Fruit fly (Drosophila melanogaster) whole organism, embryonic: ENCODE data around the gene CG14062.

ENCODE experiments used
- Bteb2 ChIP-seq: fragments of 200-800 bp; sonication (Bioruptor generic); optimal IDR thresholded peaks from 2 replicates; lab custom pipeline; 2016; ENCODE audit warnings: missing biosample characterization, missing genetic modification characterization
- CG10209 ChIP-seq: fragments of 200-800 bp; sonication (Bioruptor generic); optimal IDR thresholded peaks from 3 replicates; lab custom pipeline; 2017; ENCODE audit warnings: missing biosample characterization, mild to moderate bottlenecking, missing genetic modification characterization, missing genetic modification reagents
- CG10267 ChIP-seq: fragments of 200-800 bp; sonication (Bioruptor generic); optimal IDR thresholded peaks from 2 replicates; lab custom pipeline; 2018; ENCODE audit warnings: missing biosample characterization, mild to moderate bottlenecking, missing genetic modification characterization, moderate library complexity
- CG10543 ChIP-seq: fragments of 200-800 bp; sonication (Bioruptor generic); optimal IDR thresholded peaks from 3 replicates; lab custom pipeline; 2017; ENCODE audit warnings: missing biosample characterization, mild to moderate bottlenecking, missing genetic modification characterization, moderate library complexity
- CG11504 ChIP-seq: fragments of 200-800 bp; sonication (Bioruptor generic); optimal IDR thresholded peaks from 3 replicates; lab custom pipeline; 2019; ENCODE audit warnings: missing biosample characterization, mild to moderate bottlenecking, missing genetic modification characterization, moderate library complexity
- CG12769 ChIP-seq: fragments of 200-800 bp; sonication (Bioruptor generic); optimal IDR thresholded peaks from 2 replicates; lab custom pipeline; 2019; ENCODE audit warnings: missing biosample characterization, mild to moderate bottlenecking, missing genetic modification characterization, moderate library complexity
- CG13894 ChIP-seq: fragments of 200-800 bp; sonication (Bioruptor generic); optimal IDR thresholded peaks from 3 replicates; lab custom pipeline; 2018; ENCODE audit warnings: missing biosample characterization, mild to moderate bottlenecking, missing genetic modification characterization, moderate library complexity
- CG15011 ChIP-seq: fragments of 200-800 bp; sonication (Bioruptor generic); optimal IDR thresholded peaks from 3 replicates; lab custom pipeline; 2018; ENCODE audit warnings: missing biosample characterization, mild to moderate bottlenecking, missing genetic modification characterization
- CG17802 ChIP-seq: fragments of 200-800 bp; sonication (Bioruptor generic); optimal IDR thresholded peaks from 2 replicates; lab custom pipeline; 2018; ENCODE audit warnings: missing biosample characterization, mild to moderate bottlenecking, missing genetic modification characterization, moderate library complexity
- CG17829 ChIP-seq: fragments of 200-800 bp; optimal IDR thresholded peaks from 2 replicates; lab custom pipeline; 2019; ENCODE audit warnings: missing biosample characterization, mild to moderate bottlenecking, missing genetic modification characterization, moderate library complexity
- CG18262 ChIP-seq: fragments of 200-800 bp; optimal IDR thresholded peaks from 3 replicates; lab custom pipeline; 2019; ENCODE audit warnings: missing biosample characterization, mild to moderate bottlenecking, missing genetic modification characterization, moderate library complexity
- CG1832 ChIP-seq: fragments of 200-800 bp; sonication (Bioruptor generic); optimal IDR thresholded peaks from 2 replicates; lab custom pipeline; 2017; ENCODE audit warnings: missing biosample characterization, mild to moderate bottlenecking, missing genetic modification characterization, inconsistent platforms
- CG2116 ChIP-seq: fragments of 200-800 bp; sonication (Bioruptor generic); optimal IDR thresholded peaks from 3 replicates; lab custom pipeline; 2018; ENCODE audit warnings: missing biosample characterization, mild to moderate bottlenecking, missing genetic modification characterization
- CG3838 ChIP-seq: fragments of 200-800 bp; sonication (Bioruptor generic); optimal IDR thresholded peaks from 3 replicates; lab custom pipeline; 2016; ENCODE audit warnings: missing biosample characterization, missing genetic modification characterization
- CG5245 ChIP-seq: fragments of 200-800 bp; sonication (Bioruptor generic); optimal IDR thresholded peaks from 3 replicates; lab custom pipeline; 2016; ENCODE audit warnings: missing biosample characterization, missing genetic modification characterization
- CG6175 ChIP-seq: fragments of 200-800 bp; sonication (Bioruptor generic); IDR thresholded peaks from 3 replicates; pipeline ENCODE4 v1.3.6; 2022; ENCODE audit warnings: missing biosample characterization, missing genetic modification characterization
- CG6254 ChIP-seq: fragments of 200-800 bp; sonication (Bioruptor generic); optimal IDR thresholded peaks from 3 replicates; lab custom pipeline; 2017; ENCODE audit warnings: mild to moderate bottlenecking, missing biosample characterization, missing genetic modification reagents, missing genetic modification characterization
- CG6272 ChIP-seq: fragments of 200-800 bp; sonication (Bioruptor generic); IDR thresholded peaks from 2 replicates; pipeline ENCODE4 v1.3.6; 2022; ENCODE audit warnings: missing biosample characterization, missing genetic modification characterization
- CG6791 ChIP-seq: fragments of 200-800 bp; sonication (Bioruptor generic); IDR thresholded peaks from 3 replicates; pipeline ENCODE4 v1.3.6; 2022; ENCODE audit warnings: missing biosample characterization, missing genetic modification characterization; ENCODE audit not compliant: partially characterized antibody
- CG7372 ChIP-seq: fragments of 200-800 bp; sonication (Bioruptor generic); IDR thresholded peaks from 2 replicates; pipeline ENCODE4 v1.3.6; 2022; ENCODE audit warnings: missing biosample characterization, missing genetic modification characterization
- CG7987 ChIP-seq: fragments of 200-800 bp; sonication (Bioruptor generic); optimal IDR thresholded peaks from 2 replicates; lab custom pipeline; 2018; ENCODE audit warnings: missing biosample characterization, mild to moderate bottlenecking, missing genetic modification characterization, moderate library complexity
- CrebB ChIP-seq: fragments of 200-800 bp; sonication (Bioruptor generic); optimal IDR thresholded peaks from 3 replicates; lab custom pipeline; 2018; ENCODE audit warnings: missing biosample characterization, mild to moderate bottlenecking, missing genetic modification characterization
- Dp ChIP-seq: fragments of 200-800 bp; sonication (Bioruptor generic); optimal IDR thresholded peaks from 2 replicates; lab custom pipeline; 2018; ENCODE audit warnings: missing biosample characterization, mild to moderate bottlenecking, missing genetic modification characterization, moderate library complexity
- ERR ChIP-seq: fragments of 200-800 bp; sonication (Bioruptor generic); optimal IDR thresholded peaks from 2 replicates; lab custom pipeline; 2016; ENCODE audit warnings: missing biosample characterization, missing genetic modification characterization
- Hr51 ChIP-seq, 2 experiments: fragments of 200-800 bp; sonication (Bioruptor generic); optimal IDR thresholded peaks; 2 replicates in 1 of 2; 3 replicates in 1 of 2; lab custom pipeline; 2016 to 2018; ENCODE audit warnings: missing biosample characterization in 2 of 2, missing genetic modification characterization in 2 of 2, mild to moderate bottlenecking in 1 of 2, moderate library complexity in 1 of 2
- Hr78 ChIP-seq, 2 experiments: fragments of 200-800 bp in 1 of 2; fragments of >200 bp in 1 of 2; sonication (Bioruptor generic) in 1 of 2; optimal IDR thresholded peaks; 2 replicates each; lab custom pipeline; 2017 to 2019; ENCODE audit warnings: missing biosample characterization in 2 of 2, missing genetic modification characterization in 2 of 2, mild to moderate bottlenecking in 1 of 2, moderate library complexity in 1 of 2
- Neu2 ChIP-seq: fragments of 200-800 bp; sonication (Bioruptor generic); optimal IDR thresholded peaks from 3 replicates; lab custom pipeline; 2016; ENCODE audit warnings: missing biosample characterization, missing genetic modification characterization, borderline replicate concordance
- Opbp ChIP-seq: fragments of 200-800 bp; sonication (Bioruptor generic); IDR thresholded peaks from 3 replicates; pipeline ENCODE4 v1.3.6; 2022; ENCODE audit warnings: missing biosample characterization, missing genetic modification characterization; ENCODE audit not compliant: partially characterized antibody
- Pdp1 ChIP-seq, 2 experiments: fragments of 200-800 bp; sonication (Bioruptor generic); optimal IDR thresholded peaks; 3 replicates each; lab custom pipeline; 2016; ENCODE audit warnings: missing biosample characterization in 2 of 2, missing genetic modification characterization in 2 of 2, mild to moderate bottlenecking in 1 of 2, moderate library complexity in 1 of 2
- Sox102F ChIP-seq: fragments of 200-800 bp; sonication (Bioruptor generic); optimal IDR thresholded peaks from 2 replicates; lab custom pipeline; 2018; ENCODE audit warnings: missing biosample characterization, mild to moderate bottlenecking, missing genetic modification characterization, moderate library complexity
- Tbp ChIP-seq: fragments of >200 bp; optimal IDR thresholded peaks from 2 replicates; lab custom pipeline; 2018; ENCODE audit warnings: missing biosample characterization, missing genetic modification characterization
- ac ChIP-seq: fragments of 200-800 bp; sonication (Bioruptor generic); optimal IDR thresholded peaks from 3 replicates; lab custom pipeline; 2017; ENCODE audit warnings: missing biosample characterization, mild to moderate bottlenecking, missing genetic modification characterization
- al ChIP-seq: fragments of 200-800 bp; sonication (Bioruptor generic); IDR thresholded peaks from 2 replicates; pipeline ENCODE4 v1.3.6; 2022; ENCODE audit warnings: missing biosample characterization, missing genetic modification characterization
- bab2 ChIP-seq: fragments of 200-800 bp; sonication (Bioruptor generic); optimal IDR thresholded peaks from 2 replicates; lab custom pipeline; 2016; ENCODE audit warnings: missing biosample characterization, missing genetic modification characterization
- bigmax ChIP-seq: fragments of 200-800 bp; sonication (Bioruptor generic); optimal IDR thresholded peaks from 2 replicates; lab custom pipeline; 2018; ENCODE audit warnings: missing biosample characterization, mild to moderate bottlenecking, missing genetic modification characterization
- crp ChIP-seq, 2 experiments: fragments of 200-800 bp; sonication (Bioruptor generic); optimal IDR thresholded peaks; 2 replicates in 1 of 2; 3 replicates in 1 of 2; lab custom pipeline; 2017; ENCODE audit warnings: missing biosample characterization in 2 of 2, missing genetic modification characterization in 2 of 2, mild to moderate bottlenecking in 1 of 2, moderate library complexity in 1 of 2
- fd96Cb ChIP-seq: fragments of 200-800 bp; sonication (Bioruptor generic); optimal IDR thresholded peaks from 2 replicates; lab custom pipeline; 2018; ENCODE audit warnings: missing biosample characterization, mild to moderate bottlenecking, missing genetic modification characterization, moderate library complexity
- gsb-n ChIP-seq: fragments of 200-800 bp; sonication (Bioruptor generic); optimal IDR thresholded peaks from 3 replicates; lab custom pipeline; 2018; ENCODE audit warnings: missing biosample characterization, mild to moderate bottlenecking, missing genetic modification characterization
- kay ChIP-seq: fragments of 200-800 bp; sonication (Bioruptor generic); optimal IDR thresholded peaks from 2 replicates; lab custom pipeline; 2016; ENCODE audit warnings: missing biosample characterization, missing genetic modification characterization
- knrl ChIP-seq: fragments of 200-800 bp; sonication (Bioruptor generic); IDR thresholded peaks from 3 replicates; pipeline ENCODE4 v1.3.6; 2022; ENCODE audit warnings: missing biosample characterization, missing genetic modification characterization; ENCODE audit not compliant: partially characterized antibody
- otp ChIP-seq: fragments of 200-800 bp; sonication (Bioruptor generic); IDR thresholded peaks from 3 replicates; pipeline ENCODE4, ENCODE4 v1.3.6; 2022; ENCODE audit warnings: missing biosample characterization, missing genetic modification characterization
- pho ChIP-seq: fragments of 200-800 bp; sonication (Bioruptor generic); optimal IDR thresholded peaks from 2 replicates; lab custom pipeline; 2016; ENCODE audit warnings: missing biosample characterization, missing genetic modification characterization
- pnt ChIP-seq: fragments of 200-800 bp; sonication (Bioruptor generic); optimal IDR thresholded peaks from 3 replicates; lab custom pipeline; 2016; ENCODE audit warnings: missing biosample characterization, missing genetic modification characterization
- run ChIP-seq: fragments of 200-800 bp; sonication (Bioruptor generic); optimal IDR thresholded peaks from 3 replicates; lab custom pipeline; 2018; ENCODE audit warnings: missing biosample characterization, mild to moderate bottlenecking, missing genetic modification characterization
- salm ChIP-seq: fragments of 200-800 bp; sonication (Bioruptor generic); optimal IDR thresholded peaks from 2 replicates; lab custom pipeline; 2018; ENCODE audit warnings: missing biosample characterization, mild to moderate bottlenecking, missing genetic modification characterization
- schlank ChIP-seq: fragments of 200-800 bp; sonication (Bioruptor generic); optimal IDR thresholded peaks from 2 replicates; lab custom pipeline; 2018; ENCODE audit warnings: missing biosample characterization, mild to moderate bottlenecking, missing genetic modification characterization
- sens ChIP-seq: fragments of 200-800 bp; sonication (Bioruptor generic); peaks from one replicate; lab custom pipeline; 2016; ENCODE audit warnings: missing biosample characterization, missing genetic modification characterization
- shn ChIP-seq: fragments of 200-800 bp; sonication (Bioruptor generic); optimal IDR thresholded peaks from 3 replicates; lab custom pipeline; 2016; ENCODE audit warnings: missing biosample characterization, missing genetic modification characterization
- slou ChIP-seq: fragments of 200-800 bp; sonication (Bioruptor generic); optimal IDR thresholded peaks from 3 replicates; lab custom pipeline; 2016; ENCODE audit warnings: missing biosample characterization, missing genetic modification characterization
- sr ChIP-seq: fragments of 200-800 bp; sonication (Bioruptor generic); IDR thresholded peaks from 3 replicates; pipeline ENCODE4 v1.3.6; 2022; ENCODE audit warnings: missing biosample characterization, missing genetic modification characterization

Gene CG14062

DNA sequence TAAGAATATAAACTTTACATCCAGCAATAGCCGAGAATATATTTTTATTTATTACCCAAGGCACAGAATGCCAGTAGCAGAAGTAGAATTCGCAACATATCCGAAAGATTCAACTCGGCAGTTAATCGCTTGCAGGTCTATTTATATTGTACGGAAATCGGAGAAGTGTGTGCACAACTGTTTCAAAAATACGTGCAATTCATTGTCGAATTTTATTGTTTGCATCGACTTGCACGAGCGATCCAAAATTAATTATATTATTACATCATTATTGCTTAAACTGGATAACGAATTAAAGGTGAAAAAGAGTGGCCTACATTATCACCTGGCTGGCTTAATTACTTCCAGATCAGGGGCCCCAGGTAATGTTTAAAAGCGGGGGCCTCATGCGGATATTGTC is at the start of gene CG14062:
TSS of gene CG14062 (minus strand) at position 101 of the 400 bp plus-strand sequence.
- no peak for TF ChIP-seq CG11504
- no peak for TF ChIP-seq CG2116 (GFP tag; lab: Kevin White, UChicago)
- TF ChIP-seq shn (GFP tag; lab: Kevin White, UChicago), result no peak
- TF ChIP-seq CG3838 (GFP tag; lab: Kevin White, UChicago), result no peak
- TF ChIP-seq Dp (GFP tag; lab: Kevin White, UChicago), result no peak
- TF ChIP-seq salm (tag; lab: Kevin White, UChicago), result no peak
- TF ChIP-seq gsb-n, result no peak
- TF ChIP-seq Hr51 (GFP tag; optimal IDR thresholded peaks at IDR 0.05; lab: Kevin White, UChicago), result no peak
- TF ChIP-seq fd96Cb (tag; lab: Kevin White, UChicago), result no peak
- no peak for TF ChIP-seq CG13894
- TF ChIP-seq sens (GFP tag; lab: Kevin White, UChicago), result no peak
- no peak for TF ChIP-seq Bteb2 (GFP tag; lab: Kevin White, UChicago)
- no peak for TF ChIP-seq pho
- no peak for TF ChIP-seq CG17802 (tag; lab: Kevin White, UChicago)
- TF ChIP-seq CG1832 (GFP tag; lab: Kevin White, UChicago), result no peak
- TF ChIP-seq pnt (GFP tag; lab: Kevin White, UChicago), result no peak
- no peak for TF ChIP-seq Tbp
- TF ChIP-seq CG6272 (GFP tag; lab: Robert Waterston, UW), result no peak

DNA sequence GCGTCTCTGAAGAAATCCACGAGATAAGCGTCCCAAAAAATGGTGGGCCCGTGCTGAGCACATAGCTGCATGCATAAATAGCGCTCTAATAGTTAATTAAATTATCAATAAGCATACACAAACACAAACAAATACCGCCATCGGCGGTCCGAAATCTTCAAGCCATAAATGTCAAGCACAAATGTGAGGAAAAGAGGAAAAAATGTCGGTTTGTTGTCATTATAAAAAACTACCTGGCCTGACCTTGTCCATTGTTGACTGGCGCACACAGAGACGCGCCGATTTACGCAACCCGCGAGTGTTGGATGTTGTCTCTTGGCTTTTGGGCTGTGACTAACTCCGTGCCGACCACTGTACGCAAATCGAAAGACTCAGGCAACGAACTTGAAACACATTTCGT is 45.3 kb upstream of the CG14062 start:
- TF ChIP-seq CG7372 (no peak), CG12769 (tag; lab: Kevin White, UChicago) (no peak), CG6791 (GFP tag; lab: Robert Waterston, UW) (no peak), otp (no peak), CG7987 (GFP tag; lab: Kevin White, UChicago) (no peak), bigmax (GFP tag; lab: Kevin White, UChicago) (no peak), crp (GFP tag; optimal IDR thresholded peaks at IDR 0.05; lab: Kevin White, UChicago) (no peak), CG15011 (GFP tag; lab: Kevin White, UChicago) (no peak), knrl (no peak), Hr78 (GFP tag; optimal IDR thresholded peaks at IDR 0.05; lab: Kevin White, UChicago) (peak in 1 of 2 experiments; percentile 1), slou (no peak), Opbp (GFP tag; lab: Robert Waterston, UW) (no peak), CG10267 (tag; lab: Kevin White, UChicago) (no peak), Neu2 (GFP tag; lab: Kevin White, UChicago) (no peak), CG10209 (no peak), CG18262 (no peak), al (GFP tag; lab: Robert Waterston, UW) (no peak), Pdp1 (GFP tag; optimal IDR thresholded peaks at IDR 0.05; lab: Kevin White, UChicago) (peak in 1 of 2 experiments; percentile 9), CG6175 (GFP tag; lab: Robert Waterston, UW) (no peak), CG10543 (GFP tag; lab: Kevin White, UChicago) (peak; percentile 54), Sox102F (GFP tag; lab: Kevin White, UChicago) (no peak), CG1832 (GFP tag; lab: Kevin White, UChicago) (no peak), bab2 (no peak), run (tag; lab: Kevin White, UChicago) (no peak), salm (tag; lab: Kevin White, UChicago) (no peak), schlank (no peak), CrebB (tag; lab: Kevin White, UChicago) (no peak), CG17829 (no peak), ERR (GFP tag; lab: Kevin White, UChicago) (no peak), sr (GFP tag; lab: Robert Waterston, UW) (no peak), CG6254 (GFP tag; lab: Kevin White, UChicago) (no peak), CG5245 (GFP tag; lab: Kevin White, UChicago) (no peak), kay (GFP tag; lab: Kevin White, UChicago) (no peak), ac (GFP tag; lab: Kevin White, UChicago) (no peak)
